Worm (Caenorhabditis elegans) whole organism, young adult: Measurements from ENCODE around the gene F58E6.11.

Source experiments
- C17E4.6 ChIP-seq: fragments of 200-800 bp; sonication (Bioruptor generic); IDR thresholded peaks from 2 replicates; pipeline ENCODE4 v1.3.6; 2022; ENCODE audit warnings: missing genetic modification reagents, missing genetic modification characterization, missing compliant biosample characterization
- F22D6.2 ChIP-seq: sonication (generic microtip); optimal IDR thresholded peaks from 2 replicates; lab custom pipeline; 2016; ENCODE audit warnings: mild to moderate bottlenecking, missing genetic modification characterization, missing compliant biosample characterization
- aptf-3 ChIP-seq: fragments of 200-800 bp; sonication (Bioruptor generic); IDR thresholded peaks from 2 replicates; pipeline ENCODE4 v1.3.6; 2022; ENCODE audit warnings: missing genetic modification characterization, missing compliant biosample characterization
- ets-4 ChIP-seq: fragments of 200-800 bp; sonication (Bioruptor generic); optimal IDR thresholded peaks from 2 replicates; lab custom pipeline; 2018; ENCODE audit warnings: mild to moderate bottlenecking, missing genetic modification characterization, missing compliant biosample characterization
- hsf-1 ChIP-seq: fragments of 200-800 bp; sonication (Bioruptor generic); IDR thresholded peaks from 2 replicates; pipeline ENCODE4 v1.3.6; 2022; ENCODE audit warnings: missing genetic modification reagents, missing genetic modification characterization, missing compliant biosample characterization
- nfya-1 ChIP-seq: sonication (generic microtip); optimal IDR thresholded peaks from 2 replicates; lab custom pipeline; 2017; ENCODE audit warnings: antibody characterized with exemption, missing compliant biosample characterization, missing genetic modification characterization, borderline replicate concordance; ENCODE audit not compliant: insufficient read depth
- snpc-1.3 ChIP-seq: sonication (generic microtip); optimal IDR thresholded peaks from 2 replicates; lab custom pipeline; 2017; ENCODE audit warnings: missing genetic modification characterization, mild to moderate bottlenecking, missing compliant biosample characterization, antibody characterized with exemption, moderate library complexity, missing genotype, missing genetic modification reagents; ENCODE audit not compliant: insufficient read depth
- snpc-3.4 ChIP-seq: sonication (generic microtip); optimal IDR thresholded peaks from 2 replicates; lab custom pipeline; 2017; ENCODE audit warnings: missing genetic modification characterization, mild to moderate bottlenecking, missing compliant biosample characterization, antibody characterized with exemption, moderate library complexity, missing genotype, missing genetic modification reagents

DNA sequence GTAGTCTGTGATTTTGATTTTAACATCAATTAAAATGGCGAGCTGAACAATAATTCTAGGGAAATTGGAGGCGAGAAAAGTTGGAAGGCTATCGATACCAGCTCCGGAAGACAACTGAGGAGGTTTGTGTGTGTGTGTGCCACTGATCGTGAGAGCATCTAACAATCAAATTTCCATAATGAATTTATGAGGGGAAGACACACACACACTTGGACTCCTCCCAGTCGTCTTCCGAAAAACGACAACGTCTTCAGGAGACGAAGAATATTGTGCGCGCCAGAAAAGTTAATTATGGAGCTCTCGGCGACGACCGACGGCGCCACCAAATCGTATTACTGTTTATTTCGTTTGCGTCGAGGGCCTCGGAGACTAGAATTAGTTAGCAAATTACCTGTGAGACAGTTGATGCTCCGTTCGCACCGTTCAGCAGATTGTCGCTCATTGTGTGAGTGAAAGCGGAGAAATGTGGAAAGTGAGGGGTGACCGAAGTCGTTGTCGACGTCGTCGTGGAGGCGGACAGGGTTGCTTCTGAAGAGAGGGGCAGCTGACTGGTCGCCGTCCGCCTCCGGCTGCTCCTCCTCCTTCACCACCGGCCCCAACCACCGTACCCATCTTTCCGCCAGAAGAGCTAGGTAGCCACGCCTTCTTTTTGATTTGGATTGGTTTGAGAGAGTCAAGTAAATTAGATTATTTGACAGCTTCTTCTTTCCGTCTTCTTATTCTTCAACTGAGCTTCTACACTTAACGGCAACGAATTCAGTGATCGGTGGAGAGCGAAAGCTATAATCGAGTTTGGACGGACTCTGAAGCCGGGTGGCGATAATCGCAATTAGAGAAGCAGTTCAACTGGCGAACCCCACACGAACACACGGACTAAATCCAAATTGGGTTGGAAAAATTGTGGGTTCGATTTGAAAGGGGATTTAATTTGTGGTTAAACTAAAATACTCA, 11.3 kb upstream of the F58E6.11 start, which contains the start of gene unc-42:
- TF ChIP-seq ets-4 (GFP tag; lab: Kevin White, UChicago) (no peak), snpc-1.3 (no peak), C17E4.6 (GFP tag; lab: Robert Waterston, UW) (no peak), snpc-3.4 (tag; lab: Kevin White, UChicago) (no peak), F22D6.2 (tag; lab: Kevin White, UChicago) (no peak), nfya-1 (tag; lab: Kevin White, UChicago) (no peak), aptf-3 (GFP tag; lab: Robert Waterston, UW) (no peak), hsf-1 (GFP tag; lab: Robert Waterston, UW) (no peak)
